Fruit fly (Drosophila melanogaster) whole organism, embryonic: ENCODE measurements around the gene P5cr-2.

Experiments used
- Atf6 ChIP-seq: fragments of 200-800 bp; sonication (Bioruptor generic); IDR thresholded peaks from 2 replicates; pipeline ENCODE4 v1.3.6; 2022; ENCODE audit warnings: missing biosample characterization, missing genetic modification characterization
- CG10366 ChIP-seq: fragments of 200-800 bp; sonication (Bioruptor generic); IDR thresholded peaks from 2 replicates; pipeline ENCODE4 v1.3.6; 2022; ENCODE audit warnings: missing biosample characterization, missing genetic modification characterization
- CG11504 ChIP-seq: fragments of 200-800 bp; sonication (Bioruptor generic); optimal IDR thresholded peaks from 3 replicates; lab custom pipeline; 2019; ENCODE audit warnings: missing biosample characterization, mild to moderate bottlenecking, missing genetic modification characterization, moderate library complexity
- CG15269 ChIP-seq: fragments of 200-800 bp; sonication (Bioruptor generic); optimal IDR thresholded peaks from 2 replicates; lab custom pipeline; 2018; ENCODE audit warnings: missing biosample characterization, mild to moderate bottlenecking, missing genetic modification characterization, moderate library complexity
- CG1603 ChIP-seq: fragments of 200-800 bp; sonication (Bioruptor generic); optimal IDR thresholded peaks from 2 replicates; lab custom pipeline; 2019; ENCODE audit warnings: missing biosample characterization, mild to moderate bottlenecking, missing genetic modification characterization, moderate library complexity
- CG16779 ChIP-seq: fragments of 200-800 bp; sonication (Bioruptor generic); IDR thresholded peaks from 2 replicates; pipeline ENCODE4 v1.3.6; 2022; ENCODE audit warnings: missing biosample characterization, missing genetic modification characterization
- CG2889 ChIP-seq: fragments of 200-800 bp; sonication (Bioruptor generic); IDR thresholded peaks from 3 replicates; pipeline ENCODE4 v1.3.6; 2022; ENCODE audit warnings: missing biosample characterization, missing genetic modification characterization
- CG34422 ChIP-seq: fragments of 200-800 bp; sonication (Bioruptor generic); IDR thresholded peaks from 3 replicates; pipeline ENCODE4 v1.3.6; 2022; ENCODE audit warnings: missing biosample characterization, missing genetic modification characterization
- CG7372 ChIP-seq: fragments of 200-800 bp; sonication (Bioruptor generic); IDR thresholded peaks from 2 replicates; pipeline ENCODE4 v1.3.6; 2022; ENCODE audit warnings: missing biosample characterization, missing genetic modification characterization
- bowl ChIP-seq: fragments of 200-800 bp; sonication (Bioruptor generic); IDR thresholded peaks from 2 replicates; pipeline ENCODE4 v1.3.6; 2022; ENCODE audit warnings: missing biosample characterization, missing genetic modification characterization
- tgo ChIP-seq: fragments of 200-800 bp; sonication (Bioruptor generic); IDR thresholded peaks from 3 replicates; pipeline ENCODE4 v1.3.6; 2022; ENCODE audit warnings: missing biosample characterization, missing genetic modification characterization

- TF ChIP-seq CG7372, result no peak
- TF ChIP-seq CG1603 (tag; lab: Kevin White, UChicago), result no peak
- TF ChIP-seq CG15269, result no peak
- no peak for TF ChIP-seq CG16779 (GFP tag; lab: Robert Waterston, UW)
- TF ChIP-seq Atf6 (GFP tag; lab: Robert Waterston, UW), result no peak
- TF ChIP-seq CG34422 (GFP tag; lab: Robert Waterston, UW), result no peak
- no peak for TF ChIP-seq tgo
- no peak for TF ChIP-seq CG11504 (tag; lab: Kevin White, UChicago)
- TF ChIP-seq CG10366 (GFP tag; lab: Robert Waterston, UW), result no peak
- no peak for TF ChIP-seq bowl (GFP tag; lab: Robert Waterston, UW)
- TF ChIP-seq CG2889 (GFP tag; lab: Robert Waterston, UW), result no peak
Measured at dm6 chr3R:17564837-17565236, 30.2 kb downstream of the P5cr-2 start.
